Fruit fly (Drosophila melanogaster): Measurements from ENCODE around the gene Gs1.

- TF ChIP-seq CG8478 (optimal IDR thresholded peaks at IDR 0.05) = no peak
- TF ChIP-seq CTCF (optimal IDR thresholded peaks at IDR 0.05) = no peak
Measured at dm6 chr2L:128296-128715, 3.6 kb upstream of the Gs1 start.

Data from S2 (cell line).